Worm (Caenorhabditis elegans) whole organism, early embryonic: ENCODE data around the gene M05D6.2.

Source experiments
- B0310.2 ChIP-seq: sonication (generic microtip); optimal IDR thresholded peaks from 2 replicates; lab custom pipeline; 2016; ENCODE audit warnings: mild to moderate bottlenecking, missing genetic modification characterization, missing compliant biosample characterization
- aly-1 ChIP-seq: sonication (generic microtip); optimal IDR thresholded peaks from 2 replicates; lab custom pipeline; 2016; ENCODE audit warnings: missing genetic modification characterization, missing compliant biosample characterization
- ama-1 ChIP-seq: fragments of 150-350 bp; optimal IDR thresholded peaks from 2 replicates; lab custom pipeline; 2014
- ceh-13 ChIP-seq: fragments of 200-800 bp; sonication (Bioruptor generic); optimal IDR thresholded peaks from 2 replicates; lab custom pipeline; 2018; ENCODE audit warnings: mild to moderate bottlenecking, missing genetic modification characterization, missing compliant biosample characterization
- ets-7 ChIP-seq: sonication (generic microtip); optimal IDR thresholded peaks from 2 replicates; lab custom pipeline; 2016; ENCODE audit warnings: missing genotype, missing genetic modification characterization, missing compliant biosample characterization
- flt-1 ChIP-seq: fragments of 200-800 bp; sonication (Bioruptor generic); IDR thresholded peaks from 2 replicates; pipeline ENCODE4 v1.3.6; 2022; ENCODE audit warnings: missing genetic modification characterization, missing compliant biosample characterization
- hmbx-1 ChIP-seq: sonication (generic microtip); optimal IDR thresholded peaks from 2 replicates; lab custom pipeline; 2016; ENCODE audit warnings: mild to moderate bottlenecking, missing genetic modification characterization, missing compliant biosample characterization
- hmg-4 ChIP-seq: fragments of 200-800 bp; sonication (Bioruptor generic); optimal IDR thresholded peaks from 2 replicates; lab custom pipeline; 2018; ENCODE audit warnings: mild to moderate bottlenecking, missing genetic modification characterization, missing compliant biosample characterization
- pes-1 ChIP-seq: fragments of 200-800 bp; sonication (Bioruptor generic); IDR thresholded peaks from 2 replicates; pipeline ENCODE4 v1.3.6; 2022; ENCODE audit warnings: missing genetic modification reagents, missing genetic modification characterization, missing compliant biosample characterization
- scrt-1 ChIP-seq: fragments of 200-800 bp; sonication (Bioruptor generic); IDR thresholded peaks from 2 replicates; pipeline ENCODE4 v1.3.6; 2022; ENCODE audit warnings: missing genetic modification characterization, missing compliant biosample characterization
- tbx-37 ChIP-seq: fragments of 200-800 bp; sonication (Bioruptor generic); conservative IDR thresholded peaks from 2 replicates; pipeline ENCODE4 v1.3.6; 2022; ENCODE audit warnings: missing genetic modification reagents, missing genetic modification characterization, missing compliant biosample characterization

DNA sequence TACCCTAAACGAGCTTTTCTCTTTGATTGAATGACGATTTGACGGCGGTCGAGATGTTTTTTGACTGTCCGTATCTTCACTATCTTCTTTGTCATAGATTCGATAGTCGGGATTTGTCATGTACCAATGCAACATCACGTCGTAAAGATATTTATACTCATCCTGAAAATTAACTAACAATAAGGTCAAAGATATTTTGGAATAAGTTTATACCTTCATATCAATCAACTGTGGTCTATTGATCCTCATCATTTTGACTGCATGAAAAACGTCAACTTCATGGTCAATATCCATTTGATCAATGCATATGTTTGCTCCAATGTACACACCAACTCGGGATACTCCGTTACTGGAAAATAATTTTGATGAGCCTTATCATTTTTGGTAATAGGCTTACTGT lies 20.2 kb downstream of the M05D6.2 start:
- TF ChIP-seq flt-1 (GFP tag; lab: Robert Waterston, UW) (no peak), pes-1 (GFP tag; lab: Robert Waterston, UW) (no peak), scrt-1 (GFP tag; lab: Robert Waterston, UW) (no peak), ama-1 (lab: Kevin White, UChicago) (no peak), ets-7 (no peak), tbx-37 (GFP tag; lab: Robert Waterston, UW) (no peak), aly-1 (tag; lab: Kevin White, UChicago) (no peak), B0310.2 (tag; lab: Kevin White, UChicago) (no peak), hmg-4 (GFP tag; lab: Kevin White, UChicago) (no peak), ceh-13 (GFP tag; lab: Kevin White, UChicago) (no peak), hmbx-1 (tag; lab: Kevin White, UChicago) (no peak)
